Comparison of ENCODE assay signal across 2 worm cellular contexts in genomic region chrIV:3944459-3944858, ce11.
A peak's percentile ranks its signal among the peaks of the same experiment; 100 is the strongest.
TF ChIP-seq lines count a peak whose summit lies in the region.

Gene clec-72 (plus strand): TSS chrIV:3944816.

TF ChIP-seq in whole organism, L3 larva, 47 proteins besides CTCF, POLR2A, EP300 and RAD21 (continued from another document):
- TF ChIP-seq elt-2 (tag; optimal IDR thresholded peaks at IDR 0.05; lab: Kevin White, UChicago) (peak; percentile 98), nhr-237 (tag; optimal IDR thresholded peaks at IDR 0.05; lab: Kevin White, UChicago) (no peak), nhr-23 (tag; optimal IDR thresholded peaks at IDR 0.05; lab: Kevin White, UChicago) (no peak)

TF ChIP-seq in whole organism, L4 larva, 104 proteins besides CTCF, POLR2A, EP300 and RAD21 (continued from another document):
- TF ChIP-seq ceh-20 (GFP tag; IDR thresholded peaks at IDR 0.05; lab: Robert Waterston, UW) (no peak), set-16 (GFP tag; IDR thresholded peaks at IDR 0.05; lab: Robert Waterston, UW) (no peak), Y5F2A.4 (GFP tag; optimal IDR thresholded peaks at IDR 0.05; lab: Kevin White, UChicago) (no peak), tag-97 (GFP tag; IDR thresholded peaks at IDR 0.05; lab: Robert Waterston, UW) (no peak), T20F7.1 (GFP tag; optimal IDR thresholded peaks at IDR 0.05; lab: Kevin White, UChicago) (no peak), daf-19 (GFP tag; conservative IDR thresholded peaks at IDR 0.05; lab: Robert Waterston, UW) (no peak), Y48G9A.11 (GFP tag; IDR thresholded peaks at IDR 0.05; lab: Robert Waterston, UW) (no peak), zag-1 (tag; optimal IDR thresholded peaks at IDR 0.05; lab: Kevin White, UChicago) (no peak), lin-1 (GFP tag; IDR thresholded peaks at IDR 0.05; lab: Robert Waterston, UW) (peak; percentile 49; the same call in 1 of the 2 replicates), ceh-32 (tag; optimal IDR thresholded peaks at IDR 0.05; lab: Kevin White, UChicago; ENCODE audit: poor library complexity) (no peak), Y75B8A.6 (GFP tag; IDR thresholded peaks at IDR 0.05; lab: Robert Waterston, UW) (0 out of 2 replicates have a peak, but pooled peaks have one; percentile 7), snpc-4 (tag; optimal IDR thresholded peaks at IDR 0.05; lab: Kevin White, UChicago) (no peak), daf-16 (GFP tag; optimal IDR thresholded peaks at IDR 0.05; lab: Kevin White, UChicago) (no peak), daf-16 (tag; optimal IDR thresholded peaks at IDR 0.05; lab: Kevin White, UChicago) (peak; percentile 97), nhr-76 (tag; optimal IDR thresholded peaks at IDR 0.05; lab: Kevin White, UChicago) (no peak), ZK337.2 (GFP tag; IDR thresholded peaks at IDR 0.05; lab: Robert Waterston, UW) (no peak), jun-1 (tag; optimal IDR thresholded peaks at IDR 0.05; lab: Kevin White, UChicago) (no peak), lsy-2 (tag; optimal IDR thresholded peaks at IDR 0.05; lab: Kevin White, UChicago) (no peak), ztf-7 (tag; optimal IDR thresholded peaks at IDR 0.05; lab: Kevin White, UChicago) (no peak), nhr-48 (tag; optimal IDR thresholded peaks at IDR 0.05; lab: Kevin White, UChicago) (no peak), ZK546.5 (tag; optimal IDR thresholded peaks at IDR 0.05; lab: Kevin White, UChicago) (no peak), aly-2 (tag; optimal IDR thresholded peaks at IDR 0.05; lab: Kevin White, UChicago) (no peak), dmd-8 (GFP tag; IDR thresholded peaks at IDR 0.05; lab: Robert Waterston, UW) (no peak), pqm-1 (tag; optimal IDR thresholded peaks at IDR 0.05; lab: Kevin White, UChicago) (peak; percentile 98), dmd-6 (GFP tag; IDR thresholded peaks at IDR 0.05; lab: Robert Waterston, UW) (peak; percentile 92), R02D3.7 (tag; optimal IDR thresholded peaks at IDR 0.05; lab: Kevin White, UChicago) (no peak), snpc-1.2 (GFP tag; IDR thresholded peaks at IDR 0.05; lab: Robert Waterston, UW) (no peak), zip-11 (GFP tag; IDR thresholded peaks at IDR 0.05; lab: Robert Waterston, UW) (no peak)
